Fruit fly (Drosophila melanogaster): ENCODE measurements around the gene CG13658.

dm6 chr3R:25316016-25316415 is 28.7 kb downstream of the CG13658 start, which contains the start of gene CG10559:
- TF ChIP-seq h (optimal IDR thresholded peaks at IDR 0.05): no peak
- no peak for TF ChIP-seq ttk (optimal IDR thresholded peaks at IDR 0.05)
- no peak for TF ChIP-seq psq (optimal IDR thresholded peaks at IDR 0.05)

Data from Kc167 (cell line).